Worm (Caenorhabditis elegans): ENCODE measurements around the gene srz-66.

srz-66 gene

DNA sequence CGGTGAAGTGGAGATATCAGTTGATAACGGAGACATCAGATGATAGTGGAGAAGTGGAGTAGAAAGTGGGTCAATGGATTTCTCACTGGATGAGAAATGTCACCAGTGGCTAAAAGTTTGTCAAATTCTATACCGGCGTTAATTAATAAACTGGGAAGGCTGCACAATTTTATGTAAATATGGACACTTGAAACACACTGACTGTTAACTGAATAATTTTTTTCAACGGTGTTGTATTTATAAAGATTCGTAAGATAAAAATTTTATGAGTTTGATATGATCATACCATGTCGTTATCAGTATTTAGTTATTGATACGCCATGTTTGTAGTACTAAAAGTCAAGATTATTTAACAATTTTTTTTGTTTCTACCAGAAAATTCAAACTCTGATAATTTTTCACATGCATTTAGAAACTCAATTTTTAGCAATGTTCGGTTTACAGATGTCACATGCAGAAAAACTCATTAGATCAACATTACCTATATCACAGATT lies 7.9 kb downstream of the srz-66 start, which contains the start of gene F40D4.12:
Gene F40D4.12 (plus strand): TSS at position 445 of the 495 bp plus-strand sequence.
- TF ChIP-seq unc-62 (GFP tag; optimal IDR thresholded peaks at IDR 0.05) = no peak

DNA sequence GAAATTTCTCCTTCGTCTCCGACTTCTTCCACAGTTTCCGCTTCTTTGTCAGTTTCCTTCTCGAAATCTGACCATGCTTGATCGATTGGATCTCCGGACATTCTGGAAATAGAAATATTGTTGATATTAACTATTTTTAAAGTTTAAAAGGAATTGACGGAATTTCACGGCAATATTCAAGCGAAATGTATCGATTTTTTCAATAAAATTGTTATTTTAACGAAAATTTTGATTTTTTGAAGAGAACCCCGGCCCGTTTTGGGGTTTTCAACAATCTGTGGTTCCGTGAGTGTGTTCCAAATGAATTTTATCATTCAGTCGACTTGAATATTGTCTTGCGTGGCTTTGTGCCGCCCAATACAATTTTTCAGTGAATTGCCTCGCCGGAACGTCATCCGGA lies 10.2 kb downstream of the srz-66 start, which contains the start of gene F40D4.13:
Gene F40D4.13 (minus strand): TSS at position 101 of the 400 bp plus-strand sequence.
- TF ChIP-seq unc-62 (GFP tag; optimal IDR thresholded peaks at IDR 0.05) = no peak

DNA sequence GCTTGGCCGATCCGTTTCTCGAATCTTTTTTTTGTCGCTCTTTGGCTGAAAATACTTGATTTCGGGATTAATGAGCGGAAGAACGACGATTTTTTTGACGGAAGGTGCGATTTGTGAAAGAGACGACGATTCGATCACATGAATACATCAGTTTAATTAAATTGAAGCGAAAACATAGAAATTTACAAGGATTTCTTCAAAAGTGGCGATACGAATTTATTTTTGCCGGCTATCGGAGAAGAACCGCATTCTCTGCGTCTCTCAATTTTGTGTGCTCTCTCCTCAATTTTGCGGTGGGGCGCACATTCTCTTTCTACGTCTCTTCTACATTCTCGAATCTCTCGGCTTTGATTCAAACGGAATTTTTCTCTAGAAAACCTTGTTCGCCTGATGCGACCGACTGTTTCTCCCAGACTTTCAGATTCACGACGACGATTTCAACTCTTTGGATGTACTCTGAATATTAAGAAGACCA lies 11.9 kb downstream of the srz-66 start, which contains the start of gene F40D4.17:
Gene F40D4.17 (minus strand): TSS at position 51 of the 475 bp plus-strand sequence.
- TF ChIP-seq unc-62 (GFP tag; optimal IDR thresholded peaks at IDR 0.05) = no peak

DNA sequence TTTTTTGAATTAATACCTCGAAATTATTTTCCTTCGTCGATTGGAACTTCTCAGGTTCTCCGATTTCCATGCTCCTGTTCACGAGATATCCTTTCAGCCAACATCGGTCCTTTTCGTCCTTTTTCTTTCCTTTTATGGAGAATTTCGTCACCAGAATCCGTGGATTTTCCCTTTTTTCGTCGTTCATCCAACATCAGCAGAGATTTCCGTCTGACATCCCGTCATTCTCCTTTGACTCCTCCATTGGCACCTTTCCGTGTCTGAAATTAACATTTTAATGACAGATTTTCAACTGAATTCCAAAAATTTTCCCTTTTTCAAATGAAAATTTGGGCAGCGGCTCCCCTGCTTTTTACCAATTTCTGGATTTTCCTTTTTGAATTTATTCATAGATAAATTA lies 12.4 kb downstream of the srz-66 start:
- TF ChIP-seq unc-62 (GFP tag; optimal IDR thresholded peaks at IDR 0.05) = no peak

DNA sequence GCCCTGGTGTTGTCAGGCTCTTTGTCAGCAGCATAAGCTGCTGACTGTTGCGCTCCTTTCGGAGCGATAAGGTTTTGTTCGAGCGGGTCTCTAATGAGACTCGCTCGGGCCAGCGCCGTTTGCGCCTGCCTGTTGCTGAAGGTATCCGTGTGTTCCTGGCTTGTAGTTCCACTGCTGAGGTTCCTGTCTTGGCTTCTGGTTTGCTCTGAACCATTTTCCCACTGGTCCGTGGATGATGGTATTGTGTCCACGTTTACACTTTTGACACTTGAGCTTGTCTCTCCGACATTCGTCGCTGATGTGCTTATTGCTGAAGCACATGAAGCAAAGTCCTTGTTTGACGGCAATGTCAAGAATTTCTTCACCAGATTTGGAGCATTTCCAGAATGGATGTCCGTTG lies 16.1 kb downstream of the srz-66 start:
- no peak for TF ChIP-seq unc-62 (GFP tag; optimal IDR thresholded peaks at IDR 0.05)
